Worm (Caenorhabditis elegans): ENCODE measurements around the gene nhx-9.
A peak's percentile ranks its signal among the peaks of the same experiment; 100 is the strongest.

nhx-9 gene

DNA sequence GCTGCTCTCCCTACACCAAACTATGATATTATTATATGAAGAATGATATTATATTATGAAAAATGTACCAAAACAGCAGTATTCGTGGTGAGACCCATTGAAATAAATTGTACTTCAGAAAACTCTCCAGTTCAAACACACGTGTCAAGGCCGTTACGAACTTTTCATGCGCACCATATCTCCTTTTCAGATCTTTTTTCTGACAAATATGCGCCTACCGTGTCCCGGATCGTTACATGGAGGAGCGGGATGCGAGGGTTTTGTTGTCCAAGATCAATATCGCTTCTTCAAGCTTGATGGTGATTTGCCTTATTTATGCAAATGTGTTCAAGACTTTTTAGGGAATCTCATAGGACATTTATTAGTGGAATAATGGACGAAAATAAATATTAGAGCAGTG is 27.0 kb upstream of the nhx-9 start:
- TF ChIP-seq bed-3 (GFP tag; optimal IDR thresholded peaks at IDR 0.05): no peak
- TF ChIP-seq mls-2 (tag; optimal IDR thresholded peaks at IDR 0.05): no peak
- TF ChIP-seq unc-120 (tag; optimal IDR thresholded peaks at IDR 0.05; ENCODE audit: poor library complexity, severe bottlenecking): no peak
- no peak for TF ChIP-seq nhr-237 (tag; optimal IDR thresholded peaks at IDR 0.05)
- TF ChIP-seq ceh-39 (tag; optimal IDR thresholded peaks at IDR 0.05): no peak
- peak; percentile 5 for TF ChIP-seq elt-1 (tag; optimal IDR thresholded peaks at IDR 0.05; ENCODE audit: borderline replicate concordance, insufficient read depth)
- no peak for TF ChIP-seq ztf-11 (tag; optimal IDR thresholded peaks at IDR 0.05)
- no peak for TF ChIP-seq nhr-76 (tag; optimal IDR thresholded peaks at IDR 0.05)
- TF ChIP-seq sptf-1 (tag; optimal IDR thresholded peaks at IDR 0.05): no peak

DNA sequence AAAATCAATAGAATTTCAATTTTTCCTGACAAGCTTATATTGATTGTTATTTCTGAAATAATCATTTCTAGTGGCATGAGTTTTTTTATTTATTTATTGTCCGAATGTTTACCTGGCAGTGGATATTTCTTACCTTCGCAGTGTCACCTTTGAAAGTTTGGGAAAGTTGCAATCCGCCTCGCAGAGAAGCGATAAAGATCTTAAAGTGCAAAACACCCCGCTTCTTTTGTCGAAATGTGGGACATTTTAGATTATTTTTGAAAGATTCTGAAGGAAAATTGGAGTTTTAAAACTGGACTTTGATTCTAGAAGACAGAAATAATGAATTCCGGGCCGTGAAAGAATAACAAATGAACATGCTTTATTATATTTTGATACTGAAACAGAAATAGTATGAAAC is 21.9 kb upstream of the nhx-9 start:
- TF ChIP-seq lin-32 (GFP tag; optimal IDR thresholded peaks at IDR 0.05) (no peak), cnd-1 (tag; optimal IDR thresholded peaks at IDR 0.05) (no peak), unc-120 (tag; optimal IDR thresholded peaks at IDR 0.05; ENCODE audit: poor library complexity, severe bottlenecking) (no peak), nhr-76 (tag; optimal IDR thresholded peaks at IDR 0.05) (no peak), flh-1 (GFP tag; optimal IDR thresholded peaks at IDR 0.05) (no peak), hlh-1 (tag; optimal IDR thresholded peaks at IDR 0.05) (no peak), nhr-12 (tag; optimal IDR thresholded peaks at IDR 0.05) (no peak), mab-5 (tag; optimal IDR thresholded peaks at IDR 0.05) (no peak), mep-1 (tag; optimal IDR thresholded peaks at IDR 0.05) (no peak), tbx-8 (GFP tag; optimal IDR thresholded peaks at IDR 0.05) (no peak), ces-1 (GFP tag; optimal IDR thresholded peaks at IDR 0.05) (no peak), ham-2 (GFP tag; optimal IDR thresholded peaks at IDR 0.05) (no peak), elt-1 (tag; optimal IDR thresholded peaks at IDR 0.05; ENCODE audit: borderline replicate concordance, insufficient read depth) (no peak), zip-8 (tag; optimal IDR thresholded peaks at IDR 0.05) (no peak), nhr-237 (tag; optimal IDR thresholded peaks at IDR 0.05) (no peak), elt-3 (tag; optimal IDR thresholded peaks at IDR 0.05) (no peak)

DNA sequence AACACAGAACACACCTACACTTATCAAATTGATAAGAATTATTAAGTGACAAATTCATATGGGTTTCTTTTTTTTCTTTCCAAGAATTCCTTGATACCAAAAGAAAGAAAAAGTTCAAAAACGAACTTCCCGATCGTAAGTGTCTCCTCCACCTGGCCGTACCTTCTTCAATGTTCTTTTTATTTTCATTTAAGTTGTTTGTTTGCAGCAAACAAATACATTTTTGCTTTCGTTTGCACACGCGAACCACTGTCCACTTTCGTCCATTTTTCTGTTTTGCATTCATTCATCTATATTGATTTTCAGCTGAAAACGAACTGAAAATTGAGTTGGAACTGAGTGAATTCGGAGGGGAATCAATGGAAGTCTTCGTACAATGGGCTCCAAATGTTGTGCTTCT is 18.9 kb upstream of the nhx-9 start, which contains the start of gene VZK822L.2:
Gene VZK822L.2 (plus strand): TSS at position 301 of the 400 bp plus-strand sequence.
- TF ChIP-seq unc-120 (tag; optimal IDR thresholded peaks at IDR 0.05; ENCODE audit: poor library complexity, severe bottlenecking) (no peak), drap-1 (GFP tag; optimal IDR thresholded peaks at IDR 0.05) (no peak), bed-3 (GFP tag; optimal IDR thresholded peaks at IDR 0.05) (no peak), ceh-83 (GFP tag; optimal IDR thresholded peaks at IDR 0.05) (no peak), cnd-1 (tag; optimal IDR thresholded peaks at IDR 0.05) (no peak), lin-32 (GFP tag; optimal IDR thresholded peaks at IDR 0.05) (no peak), mab-5 (tag; optimal IDR thresholded peaks at IDR 0.05) (no peak), sptf-1 (tag; optimal IDR thresholded peaks at IDR 0.05) (no peak), nhr-2 (tag; optimal IDR thresholded peaks at IDR 0.05) (no peak), snpc-4 (tag; optimal IDR thresholded peaks at IDR 0.05) (no peak), nhr-237 (tag; optimal IDR thresholded peaks at IDR 0.05) (no peak), elt-1 (tag; optimal IDR thresholded peaks at IDR 0.05; ENCODE audit: borderline replicate concordance, insufficient read depth) (no peak), nhr-76 (tag; optimal IDR thresholded peaks at IDR 0.05) (no peak), zip-8 (tag; optimal IDR thresholded peaks at IDR 0.05) (no peak), pha-4 (tag; optimal IDR thresholded peaks at IDR 0.05) (no peak), flh-1 (GFP tag; optimal IDR thresholded peaks at IDR 0.05) (no peak), mep-1 (tag; optimal IDR thresholded peaks at IDR 0.05) (no peak), hlh-1 (tag; optimal IDR thresholded peaks at IDR 0.05) (no peak), tbx-8 (GFP tag; optimal IDR thresholded peaks at IDR 0.05) (no peak), ztf-11 (tag; optimal IDR thresholded peaks at IDR 0.05) (no peak)

ce11 chrIV:11913295-11913940 is 17.3 kb upstream of the nhx-9 start:
- TF ChIP-seq drap-1 (GFP tag; optimal IDR thresholded peaks at IDR 0.05): no peak
- TF ChIP-seq ham-2 (GFP tag; optimal IDR thresholded peaks at IDR 0.05): no peak
- TF ChIP-seq ceh-39 (tag; optimal IDR thresholded peaks at IDR 0.05): no peak
- TF ChIP-seq snpc-4 (tag; optimal IDR thresholded peaks at IDR 0.05): no peak
- no peak for TF ChIP-seq ztf-11 (tag; optimal IDR thresholded peaks at IDR 0.05)
- TF ChIP-seq nhr-237 (tag; optimal IDR thresholded peaks at IDR 0.05): no peak
- no peak for TF ChIP-seq mep-1 (tag; optimal IDR thresholded peaks at IDR 0.05)
- no peak for TF ChIP-seq flh-1 (GFP tag; optimal IDR thresholded peaks at IDR 0.05)
- TF ChIP-seq nhr-76 (tag; optimal IDR thresholded peaks at IDR 0.05): no peak
- no peak for TF ChIP-seq ceh-83 (GFP tag; optimal IDR thresholded peaks at IDR 0.05)
- TF ChIP-seq tbx-8 (GFP tag; optimal IDR thresholded peaks at IDR 0.05): no peak
- no peak for TF ChIP-seq mab-5 (tag; optimal IDR thresholded peaks at IDR 0.05)
- TF ChIP-seq unc-62 (GFP tag; optimal IDR thresholded peaks at IDR 0.05): no peak
- no peak for TF ChIP-seq hlh-1 (tag; optimal IDR thresholded peaks at IDR 0.05)

ce11 chrIV:11914260-11914836 is 16.3 kb upstream of the nhx-9 start:
- TF ChIP-seq sptf-1 (tag; optimal IDR thresholded peaks at IDR 0.05) (no peak), ceh-43 (GFP tag; optimal IDR thresholded peaks at IDR 0.05) (no peak), nhr-12 (tag; optimal IDR thresholded peaks at IDR 0.05) (no peak), drap-1 (GFP tag; optimal IDR thresholded peaks at IDR 0.05) (no peak), ham-2 (GFP tag; optimal IDR thresholded peaks at IDR 0.05) (no peak), zip-8 (tag; optimal IDR thresholded peaks at IDR 0.05) (no peak), cnd-1 (tag; optimal IDR thresholded peaks at IDR 0.05) (no peak), elt-3 (tag; optimal IDR thresholded peaks at IDR 0.05) (no peak), ceh-83 (GFP tag; optimal IDR thresholded peaks at IDR 0.05) (no peak), nhr-76 (tag; optimal IDR thresholded peaks at IDR 0.05) (no peak), lin-13 (tag; optimal IDR thresholded peaks at IDR 0.05) (no peak), mep-1 (tag; optimal IDR thresholded peaks at IDR 0.05) (no peak), nhr-28 (tag; optimal IDR thresholded peaks at IDR 0.05) (no peak), sem-2 (GFP tag; optimal IDR thresholded peaks at IDR 0.05) (no peak), ces-1 (GFP tag; optimal IDR thresholded peaks at IDR 0.05) (no peak)
